Fruit fly (Drosophila melanogaster) whole organism, prepupa: Measurements from ENCODE around the gene CG10063.
A peak's percentile ranks its signal among the peaks of the same experiment; 100 is the strongest.

Experiments used
- CG11294 ChIP-seq: fragments of 200-800 bp; sonication (Bioruptor generic); IDR thresholded peaks from 2 replicates; pipeline ENCODE4 v1.3.6; 2022; ENCODE audit warnings: missing biosample characterization, missing genetic modification characterization
- CG15336 ChIP-seq: fragments of 200-800 bp; sonication (Bioruptor generic); IDR thresholded peaks from 2 replicates; pipeline ENCODE4 v1.3.6; 2022; ENCODE audit warnings: missing biosample characterization, missing genetic modification characterization
- CG1621 ChIP-seq: fragments of 200-800 bp; sonication (Bioruptor generic); optimal IDR thresholded peaks from 3 replicates; lab custom pipeline; 2018; ENCODE audit warnings: missing biosample characterization, mild to moderate bottlenecking, missing genetic modification characterization
- CG32006 ChIP-seq: fragments of 200-800 bp; sonication (Bioruptor generic); optimal IDR thresholded peaks from 3 replicates; lab custom pipeline; 2017; ENCODE audit warnings: missing biosample characterization, mild to moderate bottlenecking, missing genetic modification characterization
- CG4318 ChIP-seq: fragments of 200-800 bp; sonication (Bioruptor generic); optimal IDR thresholded peaks from 3 replicates; lab custom pipeline; 2017; ENCODE audit warnings: missing biosample characterization, mild to moderate bottlenecking, missing genetic modification characterization
- CG6163 ChIP-seq: fragments of 200-800 bp; sonication (Bioruptor generic); IDR thresholded peaks from 3 replicates; pipeline ENCODE4 v1.3.6; 2022; ENCODE audit warnings: missing biosample characterization, missing genetic modification characterization
- CG6276 ChIP-seq: fragments of 200-800 bp; sonication (Bioruptor generic); optimal IDR thresholded peaks from 2 replicates; lab custom pipeline; 2017; ENCODE audit warnings: missing biosample characterization, mild to moderate bottlenecking, missing genetic modification characterization
- CG6792 ChIP-seq: fragments of 200-800 bp; sonication (Bioruptor generic); optimal IDR thresholded peaks from 3 replicates; lab custom pipeline; 2016; ENCODE audit warnings: missing biosample characterization, missing genetic modification characterization
- CG6808 ChIP-seq: fragments of 200-800 bp; sonication (Bioruptor generic); optimal IDR thresholded peaks from 3 replicates; lab custom pipeline; 2017; ENCODE audit warnings: missing biosample characterization, missing genetic modification characterization, mild to moderate bottlenecking, moderate library complexity, missing genetic modification reagents
- CG6854 ChIP-seq: fragments of 200-800 bp; sonication (Bioruptor generic); optimal IDR thresholded peaks from 2 replicates; lab custom pipeline; 2017; ENCODE audit warnings: missing biosample characterization, mild to moderate bottlenecking, missing genetic modification characterization
- CG7368 ChIP-seq: fragments of 200-800 bp; sonication (Bioruptor generic); optimal IDR thresholded peaks from 3 replicates; lab custom pipeline; 2016; ENCODE audit warnings: missing biosample characterization, missing genetic modification characterization
- CG8119 ChIP-seq: fragments of 200-800 bp; sonication (Bioruptor generic); IDR thresholded peaks from 3 replicates; pipeline ENCODE4 v1.3.6; 2022; ENCODE audit warnings: missing biosample characterization, missing genetic modification characterization
- CG8319 ChIP-seq: fragments of 200-800 bp; sonication (Bioruptor generic); optimal IDR thresholded peaks from 3 replicates; lab custom pipeline; 2016; ENCODE audit warnings: missing biosample characterization, missing genetic modification characterization
- CG8632 ChIP-seq: fragments of 200-800 bp; sonication (Bioruptor generic); optimal IDR thresholded peaks from 3 replicates; lab custom pipeline; 2016; ENCODE audit warnings: missing biosample characterization, missing genetic modification characterization
- CG9139 ChIP-seq: fragments of 200-800 bp; sonication (Bioruptor generic); optimal IDR thresholded peaks from 3 replicates; lab custom pipeline; 2017; ENCODE audit warnings: missing biosample characterization, mild to moderate bottlenecking, missing genetic modification characterization
- Eip75B ChIP-seq: fragments of 200-800 bp; sonication (Bioruptor generic); optimal IDR thresholded peaks from 3 replicates; lab custom pipeline; 2016; ENCODE audit warnings: missing biosample characterization, missing genetic modification characterization
- Eip78C ChIP-seq: fragments of 200-800 bp; sonication (Bioruptor generic); peaks from one replicate; lab custom pipeline; 2016; ENCODE audit warnings: missing biosample characterization, missing genetic modification characterization
- Eip93F ChIP-seq: fragments of 200-800 bp; sonication (Bioruptor generic); optimal IDR thresholded peaks from 2 replicates; lab custom pipeline; 2016; ENCODE audit warnings: missing biosample characterization, mild to moderate bottlenecking, missing genetic modification characterization
- Ets21C ChIP-seq: fragments of 200-800 bp; sonication (Bioruptor generic); optimal IDR thresholded peaks from 3 replicates; lab custom pipeline; 2016; ENCODE audit warnings: missing biosample characterization, missing genetic modification characterization
- Gug ChIP-seq: fragments of 200-800 bp; sonication (Bioruptor generic); IDR thresholded peaks from 2 replicates; pipeline ENCODE4 v1.3.6; 2022; ENCODE audit warnings: missing biosample characterization, missing genetic modification characterization
- Hr39 ChIP-seq: fragments of 200-800 bp; sonication (Bioruptor generic); optimal IDR thresholded peaks from 2 replicates; lab custom pipeline; 2016; ENCODE audit warnings: missing biosample characterization, missing genetic modification characterization
- Hr4 ChIP-seq: fragments of 200-800 bp; sonication (Bioruptor generic); optimal IDR thresholded peaks from 3 replicates; lab custom pipeline; 2016; ENCODE audit warnings: missing biosample characterization, missing genetic modification characterization
- OdsH ChIP-seq: fragments of 200-800 bp; sonication (Bioruptor generic); optimal IDR thresholded peaks from 3 replicates; lab custom pipeline; 2016; ENCODE audit warnings: missing biosample characterization, missing genetic modification characterization
- Smox ChIP-seq: fragments of 200-800 bp; sonication (Bioruptor generic); optimal IDR thresholded peaks from 3 replicates; lab custom pipeline; 2016; ENCODE audit warnings: missing biosample characterization, missing genetic modification characterization
- Sox14 ChIP-seq: fragments of 200-800 bp; sonication (Bioruptor generic); optimal IDR thresholded peaks from 3 replicates; lab custom pipeline; 2016; ENCODE audit warnings: missing biosample characterization, missing genetic modification characterization
- Sox15 ChIP-seq: fragments of 200-800 bp; sonication (Bioruptor generic); optimal IDR thresholded peaks from 3 replicates; lab custom pipeline; 2016; ENCODE audit warnings: missing biosample characterization, missing genetic modification characterization
- achi ChIP-seq: fragments of 200-800 bp; sonication (Bioruptor generic); optimal IDR thresholded peaks from 3 replicates; lab custom pipeline; 2016; ENCODE audit warnings: missing biosample characterization, missing genetic modification characterization
- acj6 ChIP-seq: fragments of 200-800 bp; sonication (Bioruptor generic); optimal IDR thresholded peaks from 3 replicates; lab custom pipeline; 2016; ENCODE audit warnings: missing biosample characterization, missing genetic modification characterization
- cyc ChIP-seq: fragments of 200-800 bp; sonication (Bioruptor generic); optimal IDR thresholded peaks from 3 replicates; lab custom pipeline; 2016; ENCODE audit warnings: missing biosample characterization, missing genetic modification characterization
- eg ChIP-seq: fragments of 200-800 bp; sonication (Bioruptor generic); IDR thresholded peaks from 3 replicates; pipeline ENCODE4 v1.3.6; 2022; ENCODE audit warnings: missing biosample characterization, missing genetic modification characterization
- fd85E ChIP-seq: fragments of 200-800 bp; sonication (Bioruptor generic); optimal IDR thresholded peaks from 3 replicates; lab custom pipeline; 2016; ENCODE audit warnings: missing biosample characterization, missing genetic modification characterization
- fkh ChIP-seq: fragments of 200-800 bp; sonication (Bioruptor generic); optimal IDR thresholded peaks from 3 replicates; lab custom pipeline; 2017; ENCODE audit warnings: missing biosample characterization, mild to moderate bottlenecking, missing genetic modification characterization, moderate library complexity
- pdm3 ChIP-seq: fragments of 200-800 bp; sonication (Bioruptor generic); optimal IDR thresholded peaks from 3 replicates; lab custom pipeline; 2016; ENCODE audit warnings: missing biosample characterization, missing genetic modification characterization
- salr ChIP-seq, 2 experiments: fragments of 200-800 bp; sonication (Bioruptor generic); optimal IDR thresholded peaks; 3 replicates each; lab custom pipeline; 2016 to 2018; ENCODE audit warnings: missing biosample characterization in 2 of 2, missing genetic modification characterization in 2 of 2, mild to moderate bottlenecking in 1 of 2
- ss ChIP-seq, 2 experiments: fragments of 200-800 bp; sonication (Bioruptor generic); optimal IDR thresholded peaks; 2 replicates in 1 of 2; 3 replicates in 1 of 2; lab custom pipeline; 2017 to 2018; ENCODE audit warnings: mild to moderate bottlenecking in 2 of 2, missing biosample characterization in 2 of 2, missing genetic modification characterization in 2 of 2, moderate library complexity in 1 of 2
- svp ChIP-seq: fragments of 200-800 bp; sonication (Bioruptor generic); peaks from one replicate; lab custom pipeline; 2016; ENCODE audit warnings: missing biosample characterization, missing genetic modification characterization
- topi ChIP-seq: fragments of 200-800 bp; sonication (Bioruptor generic); optimal IDR thresholded peaks from 3 replicates; lab custom pipeline; 2016; ENCODE audit warnings: missing biosample characterization, missing genetic modification characterization

CG10063 gene

DNA sequence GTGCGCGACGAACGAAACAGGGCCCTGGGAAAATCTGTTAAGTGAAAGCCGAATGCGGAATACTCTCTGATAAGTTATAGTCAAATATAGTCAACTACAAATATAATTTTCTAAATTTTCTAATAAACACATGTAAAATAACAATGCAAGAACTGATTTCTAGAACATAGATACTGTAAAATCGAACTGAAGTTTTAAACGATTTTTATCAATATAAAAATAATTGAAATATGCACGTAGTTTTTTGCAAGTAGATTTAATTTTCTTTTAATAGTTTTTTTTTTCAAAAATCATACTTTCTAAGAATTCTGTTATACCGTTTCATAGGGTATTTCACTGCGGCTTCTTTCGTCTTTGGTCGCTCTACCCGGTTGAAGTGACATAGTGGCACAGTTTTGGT, 36.1 kb upstream of the CG10063 start (continued):
- TF ChIP-seq CG6792 (GFP tag; lab: Kevin White, UChicago) (no peak), OdsH (peak; percentile 47), Eip75B (GFP tag; lab: Kevin White, UChicago) (peak; percentile 25), Gug (no peak), fd85E (no peak), CG4318 (GFP tag; lab: Kevin White, UChicago) (peak; percentile 6), Eip93F (GFP tag; lab: Kevin White, UChicago) (no peak)

DNA sequence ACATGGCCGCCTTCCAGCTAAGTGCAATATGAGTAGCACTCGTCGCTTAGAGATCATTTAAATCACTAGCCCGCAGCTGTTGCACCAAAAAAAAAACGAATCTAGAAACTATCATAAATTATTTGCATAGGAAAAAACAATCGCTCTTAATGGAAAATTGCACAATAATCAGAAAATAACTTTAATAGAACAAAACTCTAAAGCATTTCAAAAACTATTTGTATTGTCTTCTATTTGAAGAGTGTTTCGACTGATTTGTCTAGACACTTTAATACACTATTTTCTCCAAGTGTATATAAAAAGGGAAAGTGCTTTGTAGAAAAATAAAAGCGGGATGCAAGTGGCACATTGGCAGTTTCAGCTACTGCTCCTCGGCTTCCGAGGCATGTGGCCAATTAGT, 34.2 kb upstream of the CG10063 start:
- peak in 1 of 2 experiments; percentile 20 for TF ChIP-seq salr (GFP tag; optimal IDR thresholded peaks at IDR 0.05; lab: Kevin White, UChicago)
- no peak for TF ChIP-seq CG6792 (GFP tag; lab: Kevin White, UChicago)
- peak; percentile 45 for TF ChIP-seq Hr4
- peak; percentile 5 for TF ChIP-seq achi (GFP tag; lab: Kevin White, UChicago)
- peak; percentile 19; the same call in 1 of the 3 replicates for TF ChIP-seq CG8119
- peak; percentile 49 for TF ChIP-seq CG32006 (GFP tag; lab: Kevin White, UChicago)
- peak; percentile 4 for TF ChIP-seq acj6 (GFP tag; lab: Kevin White, UChicago)
- no peak for TF ChIP-seq ss (GFP tag; optimal IDR thresholded peaks at IDR 0.05; lab: Kevin White, UChicago)
- 0 out of 3 replicates have a peak, but pooled peaks have one; percentile 18 for TF ChIP-seq CG6163
- no peak for TF ChIP-seq CG6854 (GFP tag; lab: Kevin White, UChicago)
- TF ChIP-seq Smox (GFP tag; lab: Kevin White, UChicago), result no peak
- 0 out of 2 replicates have a peak, but pooled peaks have one; percentile 35 for TF ChIP-seq CG15336 (GFP tag; lab: Robert Waterston, UW)
- peak; percentile 16; the same call in 1 of the 2 replicates for TF ChIP-seq Gug
- TF ChIP-seq Eip78C (GFP tag; lab: Kevin White, UChicago), result peak; percentile 79

DNA sequence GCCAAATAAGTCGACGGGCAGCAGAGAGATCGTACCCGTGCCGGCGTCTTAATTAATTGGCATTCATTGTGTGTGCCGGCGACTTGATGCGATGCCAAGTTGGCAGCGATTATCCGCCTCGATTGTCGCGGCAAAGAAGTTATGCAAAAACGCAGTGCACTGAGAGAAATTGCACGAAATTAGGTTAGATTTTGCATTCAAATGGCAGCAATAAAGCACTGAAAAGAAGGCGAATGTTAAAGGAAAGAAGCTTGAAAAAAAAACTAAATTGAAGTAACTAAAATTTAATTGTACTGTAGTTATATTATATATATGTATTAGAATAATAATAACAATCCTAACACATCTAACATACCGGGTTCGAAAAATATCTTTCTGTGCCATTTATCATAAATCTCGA, 30.9 kb upstream of the CG10063 start:
- no peak for TF ChIP-seq ss (GFP tag; optimal IDR thresholded peaks at IDR 0.05; lab: Kevin White, UChicago)
- TF ChIP-seq CG9139 (GFP tag; lab: Kevin White, UChicago), result no peak
- no peak for TF ChIP-seq salr (GFP tag; optimal IDR thresholded peaks at IDR 0.05; lab: Kevin White, UChicago)
- no peak for TF ChIP-seq achi (GFP tag; lab: Kevin White, UChicago)
- TF ChIP-seq Eip78C (GFP tag; lab: Kevin White, UChicago), result peak; percentile 45
- peak; percentile 25; the same call in 1 of the 2 replicates for TF ChIP-seq CG15336 (GFP tag; lab: Robert Waterston, UW)
- TF ChIP-seq Ets21C (GFP tag; lab: Kevin White, UChicago), result no peak
- TF ChIP-seq cyc (GFP tag; lab: Kevin White, UChicago), result no peak
- TF ChIP-seq CG1621 (tag; lab: Kevin White, UChicago), result no peak
- peak; percentile 21 for TF ChIP-seq CG6276 (GFP tag; lab: Kevin White, UChicago)
- TF ChIP-seq Eip75B (GFP tag; lab: Kevin White, UChicago), result no peak
- no peak for TF ChIP-seq topi
- TF ChIP-seq CG6808 (GFP tag; lab: Kevin White, UChicago), result no peak
- peak; percentile 22 for TF ChIP-seq CG8632
- TF ChIP-seq CG6163, result 0 out of 3 replicates have a peak, but pooled peaks have one; percentile 11
- no peak for TF ChIP-seq Sox14 (GFP tag; lab: Kevin White, UChicago)
- peak; percentile 29 for TF ChIP-seq CG32006 (GFP tag; lab: Kevin White, UChicago)
- TF ChIP-seq CG8319 (GFP tag; lab: Kevin White, UChicago), result no peak
- TF ChIP-seq CG8119, result 0 out of 3 replicates have a peak, but pooled peaks have one; percentile 33
- no peak for TF ChIP-seq CG6854 (GFP tag; lab: Kevin White, UChicago)
- TF ChIP-seq Hr39, result no peak
- 0 out of 2 replicates have a peak, but pooled peaks have one; percentile 38 for TF ChIP-seq CG11294
- no peak for TF ChIP-seq CG7368 (GFP tag; lab: Kevin White, UChicago)
- no peak for TF ChIP-seq OdsH
- no peak for TF ChIP-seq pdm3 (GFP tag; lab: Kevin White, UChicago)
- TF ChIP-seq acj6 (GFP tag; lab: Kevin White, UChicago), result no peak
- TF ChIP-seq Sox15, result no peak
- no peak for TF ChIP-seq fkh (GFP tag; lab: Kevin White, UChicago)
- TF ChIP-seq eg (GFP tag; lab: Robert Waterston, UW), result peak; percentile 32; the same call in 1 of the 3 replicates
- TF ChIP-seq svp, result no peak
